Worm (Caenorhabditis elegans) whole organism, L4/young adult: ENCODE measurements around the gene Y57G11C.1130.
A peak's percentile ranks its signal among the peaks of the same experiment; 100 is the strongest.

Experiments
- W03F9.2 ChIP-seq: fragments of 150-350 bp; optimal IDR thresholded peaks from 2 replicates; lab custom pipeline; 2014; ENCODE audit warnings: missing biosample characterization, missing genetic modification characterization
- dao-5 ChIP-seq: sonication (generic microtip); optimal IDR thresholded peaks from 2 replicates; lab custom pipeline; 2016; ENCODE audit warnings: missing genotype, missing genetic modification characterization, moderate library complexity, missing compliant biosample characterization
- him-1 ChIP-seq: sonication (generic microtip); optimal IDR thresholded peaks from 2 replicates; lab custom pipeline; 2016; ENCODE audit warnings: missing genotype, missing genetic modification reagents, missing genetic modification characterization, missing compliant biosample characterization

The Y57G11C.1130 gene

ce11 chrIV:14799186-14799585, 16.9 kb downstream of the Y57G11C.1130 start, which contains the start of gene Y57G11C.14:
Gene Y57G11C.14 (plus strand): TSS chrIV:14799311.
- TF ChIP-seq him-1 (tag; lab: Kevin White, UChicago) (no peak), dao-5 (no peak), W03F9.2 (tag; lab: Kevin White, UChicago) (no peak)

- no peak for TF ChIP-seq dao-5
- TF ChIP-seq W03F9.2 (tag; lab: Kevin White, UChicago) = no peak
- no peak for TF ChIP-seq him-1 (tag; lab: Kevin White, UChicago)
Measured at ce11 chrIV:14800931-14801330, 18.6 kb downstream of the Y57G11C.1130 start.

ce11 chrIV:14802316-14802715, 20.0 kb downstream of the Y57G11C.1130 start, which contains the start of gene Y57G11C.1142:
Gene Y57G11C.1142 (plus strand): TSS chrIV:14802616.
- TF ChIP-seq W03F9.2 (tag; lab: Kevin White, UChicago) (no peak), him-1 (tag; lab: Kevin White, UChicago) (no peak), dao-5 (no peak)

ce11 chrIV:14806903-14807302, 24.6 kb downstream of the Y57G11C.1130 start, which contains the start of gene oig-5:
Gene oig-5 (plus strand): TSS chrIV:14807203.
- no peak for TF ChIP-seq him-1 (tag; lab: Kevin White, UChicago)
- TF ChIP-seq dao-5 = no peak
- no peak for TF ChIP-seq W03F9.2 (tag; lab: Kevin White, UChicago)

- TF ChIP-seq W03F9.2 (tag; lab: Kevin White, UChicago) = no peak
- no peak for TF ChIP-seq him-1 (tag; lab: Kevin White, UChicago)
- TF ChIP-seq dao-5 = no peak
Measured at ce11 chrIV:14816288-14816687, 34.0 kb downstream of the Y57G11C.1130 start, which contains the start of gene Y57G11C.46. Gene Y57G11C.46 (minus strand): TSS chrIV:14816388.

ce11 chrIV:14822267-14822666, 40.0 kb downstream of the Y57G11C.1130 start:
- no peak for TF ChIP-seq W03F9.2 (tag; lab: Kevin White, UChicago)
- TF ChIP-seq dao-5 = peak; percentile 35
- no peak for TF ChIP-seq him-1 (tag; lab: Kevin White, UChicago)

ce11 chrIV:14824201-14824600, 41.9 kb downstream of the Y57G11C.1130 start:
- TF ChIP-seq dao-5 (no peak), him-1 (tag; lab: Kevin White, UChicago) (no peak), W03F9.2 (tag; lab: Kevin White, UChicago) (no peak)

ce11 chrIV:14824878-14825352, 42.6 kb downstream of the Y57G11C.1130 start, which contains the start of gene sec-61.A:
Gene sec-61.A (minus strand): TSS chrIV:14825264.
- TF ChIP-seq W03F9.2 (tag; lab: Kevin White, UChicago) = peak; percentile 42
- no peak for TF ChIP-seq dao-5
- peak; percentile 32 for TF ChIP-seq him-1 (tag; lab: Kevin White, UChicago)

ce11 chrIV:14825379-14825778, 43.1 kb downstream of the Y57G11C.1130 start, which contains the start of gene rps-18:
Gene rps-18 (plus strand): TSS chrIV:14825679.
- TF ChIP-seq him-1 (tag; lab: Kevin White, UChicago) = no peak
- TF ChIP-seq dao-5 = no peak
- no peak for TF ChIP-seq W03F9.2 (tag; lab: Kevin White, UChicago)

ce11 chrIV:14826151-14826757, 43.9 kb downstream of the Y57G11C.1130 start:
- no peak for TF ChIP-seq dao-5
- TF ChIP-seq W03F9.2 (tag; lab: Kevin White, UChicago) = no peak
- TF ChIP-seq him-1 (tag; lab: Kevin White, UChicago) = no peak

- no peak for TF ChIP-seq dao-5
Measured at ce11 chrIV:14828218-14828617, 45.9 kb downstream of the Y57G11C.1130 start.

ce11 chrIV:14829026-14829425, 46.7 kb downstream of the Y57G11C.1130 start, which contains the start of gene hhat-2:
Gene hhat-2 (minus strand): TSS chrIV:14829126.
- TF ChIP-seq him-1 (tag; lab: Kevin White, UChicago) = no peak
- no peak for TF ChIP-seq dao-5
- TF ChIP-seq W03F9.2 (tag; lab: Kevin White, UChicago) = no peak
